Worm (Caenorhabditis elegans): Measurements from ENCODE around the gene nhr-243.

nhr-243 gene

ce11 chrV:18901530-18901929 is 1.2 kb upstream of the nhr-243 start (continued):
- TF ChIP-seq attf-4 (tag; optimal IDR thresholded peaks at IDR 0.05), result no peak
- TF ChIP-seq zip-2 (tag; optimal IDR thresholded peaks at IDR 0.05), result no peak
- no peak for TF ChIP-seq ceh-32 (tag; optimal IDR thresholded peaks at IDR 0.05; ENCODE audit: poor library complexity)
- TF ChIP-seq nhr-77 (tag; optimal IDR thresholded peaks at IDR 0.05), result no peak
- no peak for TF ChIP-seq F49E8.2 (tag; optimal IDR thresholded peaks at IDR 0.05; ENCODE audit: borderline replicate concordance)
- TF ChIP-seq dmd-9 (GFP tag; IDR thresholded peaks at IDR 0.05), result no peak
- TF ChIP-seq hlh-11 (tag; optimal IDR thresholded peaks at IDR 0.05), result no peak
- no peak for TF ChIP-seq fkh-10 (GFP tag; optimal IDR thresholded peaks at IDR 0.05)
- no peak for TF ChIP-seq mxl-3 (GFP tag; optimal IDR thresholded peaks at IDR 0.05)
- peak; percentile 2 for TF ChIP-seq mep-1 (tag; optimal IDR thresholded peaks at IDR 0.05)
- TF ChIP-seq nhr-25 (tag; optimal IDR thresholded peaks at IDR 0.05; ENCODE audit: borderline replicate concordance, insufficient read depth), result no peak
- TF ChIP-seq lin-38 (GFP tag; IDR thresholded peaks at IDR 0.05), result no peak
- TF ChIP-seq daf-19 (GFP tag; conservative IDR thresholded peaks at IDR 0.05), result no peak
- TF ChIP-seq nhr-28 (tag; optimal IDR thresholded peaks at IDR 0.05), result peak; percentile 65
- TF ChIP-seq dpl-1 (GFP tag; optimal IDR thresholded peaks at IDR 0.05), result peak; percentile 22
- peak; percentile 54 for TF ChIP-seq aha-1 (tag)
- no peak for TF ChIP-seq lin-39 (tag; optimal IDR thresholded peaks at IDR 0.05)
- TF ChIP-seq ZK337.2 (GFP tag; IDR thresholded peaks at IDR 0.05), result no peak
- no peak for TF ChIP-seq ceh-82 (tag; optimal IDR thresholded peaks at IDR 0.05)
- TF ChIP-seq lin-15B (tag; optimal IDR thresholded peaks at IDR 0.05), result no peak
- no peak for TF ChIP-seq rbr-2 (tag; optimal IDR thresholded peaks at IDR 0.05)

ce11 chrV:18894924-18895388 is 5.4 kb downstream of the nhr-243 start, which contains the start of gene emb-4:
emb-4 (minus strand) TSS chrV:18894974.
- TF ChIP-seq daf-16 (GFP tag; optimal IDR thresholded peaks at IDR 0.05) (no peak), daf-16 (tag; optimal IDR thresholded peaks at IDR 0.05) (no peak), dmd-9 (GFP tag; IDR thresholded peaks at IDR 0.05) (no peak), ama-1 (optimal IDR thresholded peaks at IDR 0.05) (peak; percentile 47), snpc-4 (tag; optimal IDR thresholded peaks at IDR 0.05) (no peak), zfp-3 (GFP tag; conservative IDR thresholded peaks at IDR 0.05) (no peak), T26A8.4 (GFP tag; IDR thresholded peaks at IDR 0.05) (0 out of 2 replicates have a peak, but pooled peaks have one; percentile 34), fkh-10 (GFP tag; optimal IDR thresholded peaks at IDR 0.05) (no peak), ctbp-1 (GFP tag; IDR thresholded peaks at IDR 0.05) (no peak), mep-1 (tag; optimal IDR thresholded peaks at IDR 0.05) (peak; percentile 43), nhr-6 (tag; optimal IDR thresholded peaks at IDR 0.05) (no peak), nhr-10 (tag; optimal IDR thresholded peaks at IDR 0.05) (no peak), mes-2 (tag; optimal IDR thresholded peaks at IDR 0.05; ENCODE audit: poor library complexity, severe bottlenecking) (peak; percentile 71), unc-39 (tag; optimal IDR thresholded peaks at IDR 0.05) (no peak), lir-3 (tag; optimal IDR thresholded peaks at IDR 0.05) (no peak), php-3 (GFP tag; IDR thresholded peaks at IDR 0.05) (no peak), ceh-20 (GFP tag; IDR thresholded peaks at IDR 0.05) (no peak), F37D6.2 (tag; optimal IDR thresholded peaks at IDR 0.05) (no peak), attf-4 (tag; optimal IDR thresholded peaks at IDR 0.05) (no peak), aha-1 (tag) (peak; percentile 13), F44E2.7 (GFP tag; IDR thresholded peaks at IDR 0.05) (no peak), zag-1 (tag; optimal IDR thresholded peaks at IDR 0.05) (no peak), dpl-1 (GFP tag; optimal IDR thresholded peaks at IDR 0.05) (peak; percentile 72), arid-1 (GFP tag; conservative IDR thresholded peaks at IDR 0.05) (no peak), unc-62 (GFP tag; optimal IDR thresholded peaks at IDR 0.05 in 1 of 2) (peak in 1 of 2 experiments; percentile 44), unc-62 (tag; optimal IDR thresholded peaks at IDR 0.05) (no peak), mdl-1 (tag; optimal IDR thresholded peaks at IDR 0.05) (no peak), ceh-44 (GFP tag; IDR thresholded peaks at IDR 0.05) (no peak), hlh-11 (tag; optimal IDR thresholded peaks at IDR 0.05) (peak; percentile 9), madf-5 (GFP tag; IDR thresholded peaks at IDR 0.05) (no peak), dmd-6 (GFP tag; IDR thresholded peaks at IDR 0.05) (peak; percentile 37), pqm-1 (tag; optimal IDR thresholded peaks at IDR 0.05) (no peak), mdt-29 (GFP tag; IDR thresholded peaks at IDR 0.05) (no peak), Y75B8A.6 (GFP tag; IDR thresholded peaks at IDR 0.05) (no peak), Y48G9A.11 (GFP tag; IDR thresholded peaks at IDR 0.05) (no peak), dve-1 (tag; optimal IDR thresholded peaks at IDR 0.05; ENCODE audit: insufficient read depth) (peak; percentile 37), zfp-2 (tag; optimal IDR thresholded peaks at IDR 0.05) (no peak)

All from whole organism, L4 larva.